Fruit fly (Drosophila melanogaster): ENCODE measurements around the gene CG7083.

DNA sequence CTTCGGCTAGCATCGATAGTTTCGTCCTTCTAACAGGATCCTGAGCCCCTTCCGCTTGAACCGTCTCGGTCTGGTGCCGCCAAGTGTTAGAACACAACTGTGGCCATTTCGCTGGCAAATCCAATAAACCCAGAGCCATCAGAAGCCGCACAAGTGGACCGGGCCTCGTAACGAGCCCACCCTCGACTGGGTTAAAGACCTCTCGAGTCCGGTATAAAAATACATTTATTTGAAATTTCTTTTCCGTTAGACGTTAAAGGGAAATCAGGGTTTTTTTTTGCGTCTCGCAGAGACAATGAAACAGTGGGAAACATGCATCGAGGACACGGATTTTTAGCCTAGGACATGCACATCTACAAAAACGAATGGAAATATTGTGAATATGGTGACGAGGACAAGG is 15.6 kb downstream of the CG7083 start, which contains the start of gene Culd:
- TF ChIP-seq CG34406 (GFP tag; optimal IDR thresholded peaks at IDR 0.05) (no peak), CG6276 (GFP tag; optimal IDR thresholded peaks at IDR 0.05) (no peak), Hr39 (GFP tag; optimal IDR thresholded peaks at IDR 0.05) (no peak), Smox (GFP tag; optimal IDR thresholded peaks at IDR 0.05) (no peak), Lpt (GFP tag; optimal IDR thresholded peaks at IDR 0.05) (no peak), Eip93F (GFP tag; optimal IDR thresholded peaks at IDR 0.05) (no peak), CG6854 (GFP tag; optimal IDR thresholded peaks at IDR 0.05) (no peak), CG3919 (GFP tag; optimal IDR thresholded peaks at IDR 0.05) (no peak), dsx (GFP tag; optimal IDR thresholded peaks at IDR 0.05; ENCODE audit: poor library complexity, severe bottlenecking) (no peak)

All from whole organism, prepupa.